Worm (Caenorhabditis elegans) whole organism, L2 larva: ENCODE measurements around the gene F58G1.2.

Experiments used
- F13H6.1 ChIP-seq: sonication (generic microtip); optimal IDR thresholded peaks from 2 replicates; lab custom pipeline; 2016; ENCODE audit warnings: missing genetic modification characterization, missing compliant biosample characterization
- R02D3.7 ChIP-seq: fragments of 150-350 bp; optimal IDR thresholded peaks from 2 replicates; lab custom pipeline; 2014; ENCODE audit warnings: missing biosample characterization, missing genetic modification characterization
- Y55F3AM.14 ChIP-seq: fragments of 200-800 bp; sonication (Bioruptor generic); optimal IDR thresholded peaks from 2 replicates; lab custom pipeline; 2018; ENCODE audit warnings: mild to moderate bottlenecking, missing genetic modification characterization, missing compliant biosample characterization
- ZK546.5 ChIP-seq: sonication (generic microtip); optimal IDR thresholded peaks from 2 replicates; lab custom pipeline; 2017; ENCODE audit warnings: missing biosample characterization, missing genetic modification characterization
- alr-1 ChIP-seq: fragments of 150-350 bp; optimal IDR thresholded peaks from 2 replicates; lab custom pipeline; 2014; ENCODE audit warnings: missing biosample characterization, missing genetic modification characterization
- blmp-1 ChIP-seq: sonication (generic microtip); optimal IDR thresholded peaks from 2 replicates; lab custom pipeline; 2017; ENCODE audit warnings: missing genetic modification characterization, mild to moderate bottlenecking, missing compliant biosample characterization, antibody characterized with exemption, moderate library complexity; ENCODE audit not compliant: insufficient read depth
- ceh-16 ChIP-seq: fragments of 150-350 bp; optimal IDR thresholded peaks from 2 replicates; lab custom pipeline; 2014; ENCODE audit warnings: missing biosample characterization, missing genetic modification characterization
- ceh-82 ChIP-seq: fragments of 150-350 bp; optimal IDR thresholded peaks from 2 replicates; lab custom pipeline; 2014; ENCODE audit warnings: missing biosample characterization, missing genetic modification characterization
- crh-2 ChIP-seq: sonication (generic microtip); optimal IDR thresholded peaks from 2 replicates; lab custom pipeline; 2017; ENCODE audit warnings: missing biosample characterization, missing genetic modification characterization
- egl-27 ChIP-seq: sonication (generic microtip); optimal IDR thresholded peaks from 3 replicates; lab custom pipeline; 2017; ENCODE audit warnings: missing biosample characterization, missing genetic modification reagents, missing genetic modification characterization
- elt-3 ChIP-seq: sonication (generic microtip); optimal IDR thresholded peaks from 2 replicates; lab custom pipeline; 2017; ENCODE audit warnings: missing biosample characterization, missing genetic modification characterization
- fos-1 ChIP-seq: fragments of 150-350 bp; optimal IDR thresholded peaks from 2 replicates; lab custom pipeline; 2014; ENCODE audit warnings: missing biosample characterization, missing genetic modification characterization
- gmeb-1 ChIP-seq: fragments of 150-350 bp; optimal IDR thresholded peaks from 2 replicates; lab custom pipeline; 2014; ENCODE audit warnings: missing biosample characterization, missing genetic modification characterization
- lin-39 ChIP-seq: fragments of 150-350 bp; optimal IDR thresholded peaks from 2 replicates; lab custom pipeline; 2014; ENCODE audit warnings: missing biosample characterization, missing genetic modification reagents, missing genetic modification characterization
- mab-5 ChIP-seq: fragments of 150-350 bp; optimal IDR thresholded peaks from 2 replicates; lab custom pipeline; 2014; ENCODE audit warnings: missing biosample characterization, missing genetic modification characterization
- mdl-1 ChIP-seq, 2 experiments: fragments of 150-350 bp in 1 of 2; sonication (generic microtip) in 1 of 2; optimal IDR thresholded peaks; 2 replicates each; lab custom pipeline; 2017; ENCODE audit warnings: missing biosample characterization in 2 of 2, missing genetic modification characterization in 2 of 2
- nhr-10 ChIP-seq: sonication (generic microtip); optimal IDR thresholded peaks from 2 replicates; lab custom pipeline; 2017; ENCODE audit warnings: missing biosample characterization, missing genetic modification characterization
- nhr-129 ChIP-seq: fragments of 150-350 bp; optimal IDR thresholded peaks from 2 replicates; lab custom pipeline; 2014; ENCODE audit warnings: missing biosample characterization, missing genetic modification characterization
- nhr-21 ChIP-seq: fragments of 150-350 bp; optimal IDR thresholded peaks from 2 replicates; lab custom pipeline; 2014; ENCODE audit warnings: missing biosample characterization, missing genetic modification characterization
- nhr-23 ChIP-seq: fragments of 150-350 bp; optimal IDR thresholded peaks from 2 replicates; lab custom pipeline; 2014; ENCODE audit warnings: missing biosample characterization, missing genetic modification reagents, missing genetic modification characterization
- nhr-237 ChIP-seq: fragments of 150-350 bp; optimal IDR thresholded peaks from 2 replicates; lab custom pipeline; 2014; ENCODE audit warnings: missing biosample characterization, missing genetic modification characterization
- nhr-25 ChIP-seq: fragments of 150-350 bp; sonication (generic microtip); optimal IDR thresholded peaks from 3 replicates; lab custom pipeline; 2014; ENCODE audit warnings: missing biosample characterization, missing genetic modification characterization
- nhr-6 ChIP-seq: fragments of 150-350 bp; optimal IDR thresholded peaks from 2 replicates; lab custom pipeline; 2014; ENCODE audit warnings: missing biosample characterization, missing genetic modification characterization
- nhr-77 ChIP-seq: fragments of 150-350 bp; optimal IDR thresholded peaks from 2 replicates; lab custom pipeline; 2014; ENCODE audit warnings: missing biosample characterization, missing genetic modification characterization
- sem-4 ChIP-seq: fragments of 150-350 bp; optimal IDR thresholded peaks from 2 replicates; lab custom pipeline; 2014; ENCODE audit warnings: missing biosample characterization, missing genetic modification reagents, missing genetic modification characterization
- skn-1 ChIP-seq: sonication (generic microtip); optimal IDR thresholded peaks from 2 replicates; lab custom pipeline; 2017; ENCODE audit warnings: missing biosample characterization, missing genetic modification characterization
- sma-3 ChIP-seq: sonication (generic microtip); optimal IDR thresholded peaks from 2 replicates; lab custom pipeline; 2016; ENCODE audit warnings: missing genetic modification reagents, missing genetic modification characterization, missing compliant biosample characterization
- sma-9 ChIP-seq, 2 experiments: fragments of 150-350 bp in 1 of 2; sonication (generic microtip) in 1 of 2; optimal IDR thresholded peaks; 2 replicates each; lab custom pipeline; 2014 to 2016; ENCODE audit warnings: missing genetic modification characterization in 2 of 2, mild to moderate bottlenecking in 1 of 2, missing biosample characterization in 1 of 2, missing compliant biosample characterization in 1 of 2, missing genetic modification reagents in 1 of 2, moderate library complexity in 1 of 2
- snpc-4 ChIP-seq: fragments of 150-350 bp; optimal IDR thresholded peaks from 2 replicates; lab custom pipeline; 2014; ENCODE audit warnings: missing biosample characterization, missing genetic modification characterization
- unc-55 ChIP-seq: fragments of 150-350 bp; sonication (generic microtip); optimal IDR thresholded peaks from 3 replicates; lab custom pipeline; 2014; ENCODE audit warnings: missing biosample characterization, missing genetic modification reagents, missing genetic modification characterization
- zag-1 ChIP-seq: fragments of 150-350 bp; optimal IDR thresholded peaks from 2 replicates; lab custom pipeline; 2014; ENCODE audit warnings: missing biosample characterization, missing genetic modification characterization
- ztf-1 ChIP-seq: fragments of 200-800 bp; sonication (Bioruptor generic); conservative IDR thresholded peaks from 2 replicates; pipeline ENCODE4 v1.3.6; 2022; ENCODE audit warnings: missing genetic modification characterization, missing compliant biosample characterization
- ztf-11 ChIP-seq: sonication (generic microtip); optimal IDR thresholded peaks from 2 replicates; lab custom pipeline; 2017; ENCODE audit warnings: missing biosample characterization, missing genetic modification characterization
- ztf-4 ChIP-seq: fragments of 150-350 bp; optimal IDR thresholded peaks from 2 replicates; lab custom pipeline; 2014; ENCODE audit warnings: missing biosample characterization, missing genetic modification characterization

The F58G1.2 gene

DNA sequence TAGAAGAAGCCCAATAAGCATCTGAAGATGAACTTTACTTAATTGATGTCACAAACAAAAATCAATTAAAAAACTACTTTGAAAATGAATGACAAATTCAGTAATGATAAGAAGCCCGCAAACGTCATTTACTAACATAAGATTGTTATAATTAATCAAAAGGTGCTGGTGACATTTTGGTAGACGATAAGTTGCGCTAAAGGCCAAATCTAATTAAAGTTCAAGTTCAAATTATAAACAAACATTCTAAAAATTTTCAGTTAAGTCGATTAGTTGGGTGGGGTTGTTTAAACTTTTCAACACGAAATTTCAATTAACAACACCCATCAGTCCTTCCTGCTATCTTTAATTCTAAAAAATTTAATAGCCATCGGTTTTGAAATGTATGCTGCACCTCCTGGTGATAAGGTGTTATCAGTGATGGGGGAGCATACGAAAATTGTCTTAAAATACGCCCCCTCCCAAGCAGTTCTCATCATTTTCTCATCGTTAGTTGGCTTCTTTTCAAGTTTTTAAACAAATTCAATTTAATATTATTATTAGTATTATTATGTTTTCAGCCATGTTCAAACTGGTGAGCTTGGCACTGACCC, 23.6 kb downstream of the F58G1.2 start, which contains the start of the genes clec-62 and clec-63:
clec-62 (minus strand) TSS at position 51 of the 593 bp plus-strand sequence.
clec-63 (plus strand) TSS at position 561 of the 593 bp plus-strand sequence.
- peak; percentile 29 for TF ChIP-seq skn-1 (tag; lab: Kevin White, UChicago)
- no peak for TF ChIP-seq sma-3 (GFP tag; lab: Kevin White, UChicago)
- no peak for TF ChIP-seq ZK546.5 (tag; lab: Kevin White, UChicago)
- no peak for TF ChIP-seq nhr-6 (tag; lab: Kevin White, UChicago)
- TF ChIP-seq snpc-4 (tag; lab: Kevin White, UChicago), result no peak
- no peak for TF ChIP-seq ztf-4 (tag; lab: Kevin White, UChicago)
- TF ChIP-seq zag-1 (tag; lab: Kevin White, UChicago), result no peak
- TF ChIP-seq ceh-82 (tag; lab: Kevin White, UChicago), result no peak
- no peak for TF ChIP-seq blmp-1 (tag; lab: Kevin White, UChicago)
- TF ChIP-seq ztf-11 (tag; lab: Kevin White, UChicago), result no peak
- no peak for TF ChIP-seq elt-3 (tag; lab: Kevin White, UChicago)
- TF ChIP-seq gmeb-1, result no peak
- no peak for TF ChIP-seq alr-1 (tag; lab: Kevin White, UChicago)
- no peak for TF ChIP-seq ceh-16 (tag; lab: Kevin White, UChicago)
- no peak for TF ChIP-seq sma-9 (GFP tag; optimal IDR thresholded peaks at IDR 0.05; lab: Kevin White, UChicago)
- TF ChIP-seq sma-9 (tag; optimal IDR thresholded peaks at IDR 0.05; lab: Kevin White, UChicago), result no peak
- no peak for TF ChIP-seq mdl-1 (tag; optimal IDR thresholded peaks at IDR 0.05; lab: Kevin White, UChicago)
- no peak for TF ChIP-seq R02D3.7 (tag; lab: Kevin White, UChicago)
- peak; percentile 93 for TF ChIP-seq fos-1 (tag; lab: Kevin White, UChicago)
- TF ChIP-seq unc-55 (GFP tag; lab: Kevin White, UChicago), result no peak
- TF ChIP-seq Y55F3AM.14 (GFP tag; lab: Kevin White, UChicago), result no peak
- TF ChIP-seq crh-2 (tag; lab: Kevin White, UChicago), result peak; percentile 30
- no peak for TF ChIP-seq lin-39 (tag; lab: Kevin White, UChicago)
- no peak for TF ChIP-seq nhr-10
- TF ChIP-seq nhr-25 (tag; lab: Kevin White, UChicago), result no peak
- no peak for TF ChIP-seq mab-5 (tag; lab: Kevin White, UChicago)

DNA sequence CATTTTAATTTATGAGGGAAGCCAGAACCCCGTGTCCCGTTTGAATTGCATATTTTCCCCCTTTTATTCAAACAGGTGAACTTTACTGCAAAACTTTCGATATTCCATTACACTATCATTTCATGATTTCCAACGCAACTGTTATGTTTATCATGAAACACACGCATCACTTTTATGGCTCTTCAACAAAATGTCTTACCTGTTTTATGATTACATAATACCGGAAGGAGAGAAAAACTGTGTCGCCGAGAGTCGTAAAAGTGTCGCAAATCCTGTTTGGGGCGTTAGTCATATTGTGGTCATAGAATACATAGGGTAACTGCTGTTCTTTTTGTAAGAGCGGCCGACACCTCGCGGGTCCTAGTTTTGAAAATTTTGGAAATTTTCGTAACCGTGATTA, 26.4 kb downstream of the F58G1.2 start:
- TF ChIP-seq fos-1 (tag; lab: Kevin White, UChicago), result peak; percentile 77
- no peak for TF ChIP-seq egl-27 (tag; lab: Kevin White, UChicago)

DNA sequence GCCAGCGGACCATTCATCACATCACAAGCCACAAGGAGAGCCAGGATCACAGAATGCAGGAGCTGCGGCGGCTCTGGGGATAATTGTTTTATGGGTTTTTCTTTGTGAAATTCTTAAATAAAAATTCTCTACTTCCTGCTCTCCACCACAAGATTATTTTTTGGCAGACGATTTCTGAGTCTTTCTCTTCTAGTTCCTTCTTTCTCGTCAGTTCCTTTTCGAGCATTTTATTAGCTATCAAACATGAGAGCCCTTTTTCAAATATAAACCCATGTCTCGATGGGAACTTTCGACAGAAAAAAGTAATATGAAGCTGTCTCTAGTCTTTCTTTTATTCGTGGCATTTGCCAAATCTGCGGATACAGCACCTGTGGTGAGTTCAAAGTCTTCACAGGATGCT, 30.3 kb downstream of the F58G1.2 start, which contains the start of gene F35C5.3:
F35C5.3 (plus strand) TSS at position 301 of the 400 bp plus-strand sequence.
- TF ChIP-seq sem-4 (tag; lab: Kevin White, UChicago) (no peak), elt-3 (tag; lab: Kevin White, UChicago) (no peak), nhr-129 (tag; lab: Kevin White, UChicago) (no peak), ztf-4 (tag; lab: Kevin White, UChicago) (no peak), Y55F3AM.14 (GFP tag; lab: Kevin White, UChicago) (no peak), crh-2 (tag; lab: Kevin White, UChicago) (no peak), nhr-77 (tag; lab: Kevin White, UChicago) (no peak), sma-9 (GFP tag; optimal IDR thresholded peaks at IDR 0.05; lab: Kevin White, UChicago) (no peak), sma-9 (tag; optimal IDR thresholded peaks at IDR 0.05; lab: Kevin White, UChicago) (no peak), nhr-25 (tag; lab: Kevin White, UChicago) (no peak)

DNA sequence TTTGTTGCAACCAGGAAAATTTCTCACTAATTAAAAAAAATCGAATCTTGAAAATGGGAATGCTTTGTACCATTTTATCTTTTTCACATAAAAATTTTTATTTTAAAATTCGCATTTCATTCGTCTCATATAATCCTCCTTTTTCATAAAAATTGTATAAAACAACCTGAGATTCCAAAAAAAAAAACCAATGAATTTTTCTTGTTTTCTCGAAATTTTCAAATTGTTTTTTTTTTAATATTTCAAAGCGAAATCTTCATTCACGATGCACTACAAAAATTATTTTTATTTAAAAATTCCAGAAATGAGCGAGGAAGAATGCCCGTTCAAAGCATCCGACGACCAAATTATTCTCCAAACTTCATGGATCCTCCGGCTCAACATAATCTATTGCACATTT, 33.8 kb downstream of the F58G1.2 start, which contains the start of gene sra-14:
sra-14 (plus strand) TSS at position 301 of the 400 bp plus-strand sequence.
- TF ChIP-seq zag-1 (tag; lab: Kevin White, UChicago) (no peak), F13H6.1 (tag; lab: Kevin White, UChicago) (no peak), nhr-25 (tag; lab: Kevin White, UChicago) (no peak), gmeb-1 (no peak), nhr-23 (tag; lab: Kevin White, UChicago) (no peak), nhr-237 (tag; lab: Kevin White, UChicago) (no peak), nhr-21 (tag; lab: Kevin White, UChicago) (no peak), unc-55 (GFP tag; lab: Kevin White, UChicago) (no peak), mdl-1 (tag; optimal IDR thresholded peaks at IDR 0.05; lab: Kevin White, UChicago) (no peak), ztf-1 (GFP tag; lab: Robert Waterston, UW) (no peak)
